Worm (Caenorhabditis elegans): Measurements from ENCODE around the gene rpi-1.
A peak's percentile ranks its signal among the peaks of the same experiment; 100 is the strongest.

rpi-1 gene

ce11 chrII:14004770-14005169, 42.6 kb upstream of the rpi-1 start:
- TF ChIP-seq lin-39 (tag; optimal IDR thresholded peaks at IDR 0.05) (no peak), nhr-21 (tag; optimal IDR thresholded peaks at IDR 0.05) (peak; percentile 74), nhr-12 (tag; optimal IDR thresholded peaks at IDR 0.05) (no peak)

ce11 chrII:14003821-14004430, 41.7 kb upstream of the rpi-1 start:
- TF ChIP-seq gmeb-1 (tag; optimal IDR thresholded peaks at IDR 0.05) (no peak), snpc-4 (tag; optimal IDR thresholded peaks at IDR 0.05) (peak; percentile 82)

- TF ChIP-seq F13H6.1 (tag; optimal IDR thresholded peaks at IDR 0.05) (no peak), nhr-25 (tag; optimal IDR thresholded peaks at IDR 0.05) (no peak), ceh-16 (tag; optimal IDR thresholded peaks at IDR 0.05) (no peak), elt-3 (tag; optimal IDR thresholded peaks at IDR 0.05) (no peak), crh-2 (tag; optimal IDR thresholded peaks at IDR 0.05) (no peak), nhr-77 (tag; optimal IDR thresholded peaks at IDR 0.05) (no peak), nhr-11 (tag; optimal IDR thresholded peaks at IDR 0.05) (no peak), mdl-1 (tag; optimal IDR thresholded peaks at IDR 0.05) (no peak), lin-39 (tag; optimal IDR thresholded peaks at IDR 0.05) (no peak), gmeb-1 (tag; optimal IDR thresholded peaks at IDR 0.05) (no peak), snpc-4 (tag; optimal IDR thresholded peaks at IDR 0.05) (no peak), blmp-1 (tag; optimal IDR thresholded peaks at IDR 0.05; ENCODE audit: insufficient read depth) (no peak), egl-27 (tag; optimal IDR thresholded peaks at IDR 0.05) (no peak), R02D3.7 (tag; optimal IDR thresholded peaks at IDR 0.05) (no peak), ama-1 (optimal IDR thresholded peaks at IDR 0.05) (no peak), lin-13 (GFP tag; optimal IDR thresholded peaks at IDR 0.05) (no peak)
Measured at ce11 chrII:14002200-14002599, 40.0 kb upstream of the rpi-1 start, which contains the start of gene F01D5.5. Gene F01D5.5, minus strand, starts transcription at chrII:14002300.

ce11 chrII:14000044-14000443, 37.8 kb upstream of the rpi-1 start, which contains the start of gene F01D5.3:
Gene F01D5.3, minus strand, starts transcription at chrII:14000144.
- peak; percentile 8 for TF ChIP-seq fos-1 (tag; optimal IDR thresholded peaks at IDR 0.05)

- no peak for TF ChIP-seq aly-2 (tag; optimal IDR thresholded peaks at IDR 0.05)
- no peak for TF ChIP-seq F13H6.1 (tag; optimal IDR thresholded peaks at IDR 0.05)
- TF ChIP-seq nhr-11 (tag; optimal IDR thresholded peaks at IDR 0.05) = no peak
- no peak for TF ChIP-seq unc-62 (GFP tag; optimal IDR thresholded peaks at IDR 0.05)
- no peak for TF ChIP-seq mdl-1 (tag; optimal IDR thresholded peaks at IDR 0.05)
- no peak for TF ChIP-seq ama-1 (optimal IDR thresholded peaks at IDR 0.05)
- TF ChIP-seq crh-2 (tag; optimal IDR thresholded peaks at IDR 0.05) = no peak
- TF ChIP-seq egl-27 (tag; optimal IDR thresholded peaks at IDR 0.05) = no peak
- no peak for TF ChIP-seq lsy-2 (tag; optimal IDR thresholded peaks at IDR 0.05)
- TF ChIP-seq skn-1 (tag; optimal IDR thresholded peaks at IDR 0.05) = no peak
- TF ChIP-seq lin-39 (tag; optimal IDR thresholded peaks at IDR 0.05) = no peak
- no peak for TF ChIP-seq peb-1 (tag; optimal IDR thresholded peaks at IDR 0.05)
- TF ChIP-seq mab-5 (tag; optimal IDR thresholded peaks at IDR 0.05) = no peak
- TF ChIP-seq gmeb-1 (tag; optimal IDR thresholded peaks at IDR 0.05) = no peak
- no peak for TF ChIP-seq nhr-237 (tag; optimal IDR thresholded peaks at IDR 0.05)
- TF ChIP-seq dmd-4 (tag; optimal IDR thresholded peaks at IDR 0.05) = no peak
Measured at ce11 chrII:13998964-13999363, 36.7 kb upstream of the rpi-1 start, which contains the start of gene F01D5.2. Gene F01D5.2, minus strand, starts transcription at chrII:13999064.

- TF ChIP-seq peb-1 (tag; optimal IDR thresholded peaks at IDR 0.05) (no peak), alr-1 (tag; optimal IDR thresholded peaks at IDR 0.05) (no peak)
Measured at ce11 chrII:13997989-13998388, 35.8 kb upstream of the rpi-1 start.

ce11 chrII:13997477-13997876, 35.3 kb upstream of the rpi-1 start, which contains the start of gene F01D5.1:
Gene F01D5.1, minus strand, starts transcription at chrII:13997581.
- TF ChIP-seq sma-9 (GFP tag; optimal IDR thresholded peaks at IDR 0.05) = peak; percentile 56
- TF ChIP-seq sma-9 (tag; optimal IDR thresholded peaks at IDR 0.05) = no peak
- peak; percentile 42 for TF ChIP-seq fos-1 (tag; optimal IDR thresholded peaks at IDR 0.05)
- no peak for TF ChIP-seq dmd-4 (tag; optimal IDR thresholded peaks at IDR 0.05)
